Worm (Caenorhabditis elegans): ENCODE measurements around the gene F54H5.3.

Gene F54H5.3

DNA sequence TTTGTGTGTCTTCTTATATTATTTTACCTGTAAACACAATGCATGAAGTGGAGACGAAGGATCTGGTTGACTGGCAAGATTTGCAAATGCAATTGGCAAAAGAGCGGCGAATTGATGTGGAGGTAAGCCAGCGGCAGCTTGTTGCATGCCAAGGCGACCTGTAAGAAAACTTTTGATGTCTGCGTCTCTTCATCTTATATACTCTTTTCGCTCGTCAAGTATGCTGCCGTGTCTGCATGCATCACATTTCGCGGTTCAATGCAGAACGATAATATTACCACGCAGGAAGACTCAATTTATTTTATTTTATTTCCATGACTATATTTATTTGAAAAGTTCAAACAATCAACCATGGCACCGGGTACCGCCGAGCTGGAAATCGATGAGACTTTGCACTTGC, 21.0 kb upstream of the F54H5.3 start, which contains the start of gene vps-33.2 (continued):
- TF ChIP-seq ctbp-1 (GFP tag; IDR thresholded peaks at IDR 0.05) = no peak
- TF ChIP-seq dve-1 (tag; optimal IDR thresholded peaks at IDR 0.05; ENCODE audit: insufficient read depth) = peak; percentile 19
- TF ChIP-seq mep-1 (tag; optimal IDR thresholded peaks at IDR 0.05) = peak; percentile 1
- no peak for TF ChIP-seq madf-5 (GFP tag; IDR thresholded peaks at IDR 0.05)
- no peak for TF ChIP-seq cey-2 (tag; optimal IDR thresholded peaks at IDR 0.05; ENCODE audit: borderline replicate concordance, insufficient read depth)
- no peak for TF ChIP-seq nhr-11 (tag; optimal IDR thresholded peaks at IDR 0.05)
- TF ChIP-seq ceh-44 (GFP tag; IDR thresholded peaks at IDR 0.05) = no peak
- no peak for TF ChIP-seq zfp-2 (tag; optimal IDR thresholded peaks at IDR 0.05)
- TF ChIP-seq ces-1 (GFP tag; optimal IDR thresholded peaks at IDR 0.05) = no peak
- TF ChIP-seq snpc-4 (tag; optimal IDR thresholded peaks at IDR 0.05) = no peak
- TF ChIP-seq ceh-62 (tag; optimal IDR thresholded peaks at IDR 0.05) = no peak
- no peak for TF ChIP-seq gei-8 (GFP tag; optimal IDR thresholded peaks at IDR 0.05)
- TF ChIP-seq nhr-237 (tag; optimal IDR thresholded peaks at IDR 0.05) = no peak
- no peak for TF ChIP-seq fkh-10 (GFP tag; optimal IDR thresholded peaks at IDR 0.05)
- TF ChIP-seq hlh-11 (tag; optimal IDR thresholded peaks at IDR 0.05) = peak; percentile 10
- TF ChIP-seq Y75B8A.6 (GFP tag; IDR thresholded peaks at IDR 0.05) = no peak
- no peak for TF ChIP-seq ama-1 (optimal IDR thresholded peaks at IDR 0.05)
- TF ChIP-seq jun-1 (tag; optimal IDR thresholded peaks at IDR 0.05) = no peak
- TF ChIP-seq tra-1 (GFP tag; IDR thresholded peaks at IDR 0.05) = no peak
- peak; percentile 21 for TF ChIP-seq aha-1 (tag)
- no peak for TF ChIP-seq pqm-1 (tag; optimal IDR thresholded peaks at IDR 0.05)
- TF ChIP-seq T26A8.4 (GFP tag; IDR thresholded peaks at IDR 0.05) = no peak
- no peak for TF ChIP-seq ceh-20 (GFP tag; IDR thresholded peaks at IDR 0.05)
- no peak for TF ChIP-seq Y48G9A.11 (GFP tag; IDR thresholded peaks at IDR 0.05)
- TF ChIP-seq rbr-2 (tag; optimal IDR thresholded peaks at IDR 0.05) = peak; percentile 14
- peak; percentile 20 for TF ChIP-seq F49E8.2 (tag; optimal IDR thresholded peaks at IDR 0.05; ENCODE audit: borderline replicate concordance)
- peak; percentile 50 for TF ChIP-seq hmg-1.1 (GFP tag; IDR thresholded peaks at IDR 0.05)
- TF ChIP-seq daf-16 (GFP tag; optimal IDR thresholded peaks at IDR 0.05) = no peak
- TF ChIP-seq daf-16 (tag; optimal IDR thresholded peaks at IDR 0.05) = no peak
- no peak for TF ChIP-seq unc-39 (tag; optimal IDR thresholded peaks at IDR 0.05)
- TF ChIP-seq mxl-2 (GFP tag; conservative IDR thresholded peaks at IDR 0.05) = no peak
- TF ChIP-seq zag-1 (tag; optimal IDR thresholded peaks at IDR 0.05) = no peak
- no peak for TF ChIP-seq D1046.2 (GFP tag; IDR thresholded peaks at IDR 0.05)
- TF ChIP-seq spr-1 (tag; optimal IDR thresholded peaks at IDR 0.05) = peak; percentile 17
- TF ChIP-seq duxl-1 (tag; optimal IDR thresholded peaks at IDR 0.05; ENCODE audit: poor library complexity) = no peak
- TF ChIP-seq madf-9 (GFP tag; conservative IDR thresholded peaks at IDR 0.05) = no peak
- no peak for TF ChIP-seq ztf-11 (tag; optimal IDR thresholded peaks at IDR 0.05)
- TF ChIP-seq F44E2.7 (GFP tag; IDR thresholded peaks at IDR 0.05) = no peak
- no peak for TF ChIP-seq nhr-76 (tag; optimal IDR thresholded peaks at IDR 0.05)
- peak; percentile 70 for TF ChIP-seq mes-2 (tag; optimal IDR thresholded peaks at IDR 0.05; ENCODE audit: poor library complexity, severe bottlenecking)
- TF ChIP-seq lin-39 (tag; optimal IDR thresholded peaks at IDR 0.05) = no peak
- peak; percentile 35 for TF ChIP-seq nhr-6 (tag; optimal IDR thresholded peaks at IDR 0.05)
- no peak for TF ChIP-seq nhr-77 (tag; optimal IDR thresholded peaks at IDR 0.05)
- TF ChIP-seq skn-1 (tag; optimal IDR thresholded peaks at IDR 0.05) = no peak
- TF ChIP-seq lsy-2 (tag; optimal IDR thresholded peaks at IDR 0.05) = peak in 1 of 2 experiments; percentile 34
- no peak for TF ChIP-seq nhr-10 (tag; optimal IDR thresholded peaks at IDR 0.05)

All from whole organism, L4 larva.